Fruit fly (Drosophila melanogaster) whole organism, embryonic: ENCODE results near the gene CG32554.
A peak's percentile ranks its signal among the peaks of the same experiment; 100 is the strongest.

Experiments
- B-H2 ChIP-seq: fragments of 200-800 bp; sonication (Bioruptor generic); optimal IDR thresholded peaks from 2 replicates; lab custom pipeline; 2018; ENCODE audit warnings: missing biosample characterization, mild to moderate bottlenecking, missing genetic modification characterization
- CG11504 ChIP-seq: fragments of 200-800 bp; sonication (Bioruptor generic); optimal IDR thresholded peaks from 3 replicates; lab custom pipeline; 2019; ENCODE audit warnings: missing biosample characterization, mild to moderate bottlenecking, missing genetic modification characterization, moderate library complexity
- CG11695 ChIP-seq: fragments of 200-800 bp; sonication (Bioruptor generic); IDR thresholded peaks from 3 replicates; pipeline ENCODE4 v1.3.6; 2022; ENCODE audit warnings: missing biosample characterization, missing genetic modification characterization
- CG12219 ChIP-seq: fragments of 200-800 bp; sonication (Bioruptor generic); optimal IDR thresholded peaks from 3 replicates; lab custom pipeline; 2018; ENCODE audit warnings: missing biosample characterization, mild to moderate bottlenecking, missing genetic modification characterization
- CG12942 ChIP-seq: fragments of 200-800 bp; sonication (Bioruptor generic); optimal IDR thresholded peaks from 3 replicates; lab custom pipeline; 2016; ENCODE audit warnings: missing biosample characterization, missing genetic modification characterization
- CG14710 ChIP-seq: fragments of 200-800 bp; sonication (Bioruptor generic); optimal IDR thresholded peaks from 3 replicates; lab custom pipeline; 2019; ENCODE audit warnings: missing biosample characterization, mild to moderate bottlenecking, missing genetic modification characterization, moderate library complexity
- CG15073 ChIP-seq: fragments of 200-800 bp; sonication (Bioruptor generic); optimal IDR thresholded peaks from 2 replicates; lab custom pipeline; 2016; ENCODE audit warnings: missing biosample characterization, missing genetic modification characterization
- CG15696 ChIP-seq: fragments of 200-800 bp; sonication (Bioruptor generic); optimal IDR thresholded peaks from 2 replicates; lab custom pipeline; 2019; ENCODE audit warnings: missing biosample characterization, mild to moderate bottlenecking, missing genetic modification characterization, moderate library complexity
- CG1603 ChIP-seq: fragments of 200-800 bp; sonication (Bioruptor generic); optimal IDR thresholded peaks from 2 replicates; lab custom pipeline; 2019; ENCODE audit warnings: missing biosample characterization, mild to moderate bottlenecking, missing genetic modification characterization, moderate library complexity
- CG17328 ChIP-seq: fragments of 200-800 bp; sonication (Bioruptor generic); IDR thresholded peaks from 2 replicates; pipeline ENCODE4 v1.3.6; 2022; ENCODE audit warnings: missing biosample characterization, missing genetic modification characterization
- CG18262 ChIP-seq: fragments of 200-800 bp; optimal IDR thresholded peaks from 3 replicates; lab custom pipeline; 2019; ENCODE audit warnings: missing biosample characterization, mild to moderate bottlenecking, missing genetic modification characterization, moderate library complexity
- CG1832 ChIP-seq: fragments of 200-800 bp; sonication (Bioruptor generic); optimal IDR thresholded peaks from 2 replicates; lab custom pipeline; 2017; ENCODE audit warnings: missing biosample characterization, mild to moderate bottlenecking, missing genetic modification characterization, inconsistent platforms
- CG2678 ChIP-seq: fragments of 200-800 bp; sonication (Bioruptor generic); optimal IDR thresholded peaks from 3 replicates; lab custom pipeline; 2019; ENCODE audit warnings: missing biosample characterization, mild to moderate bottlenecking, missing genetic modification characterization, moderate library complexity
- CG33557 ChIP-seq: fragments of 200-800 bp; sonication (Bioruptor generic); optimal IDR thresholded peaks from 2 replicates; lab custom pipeline; 2019; ENCODE audit warnings: missing biosample characterization, mild to moderate bottlenecking, missing genetic modification characterization, moderate library complexity
- CG4360 ChIP-seq: fragments of 200-800 bp; sonication (Bioruptor generic); IDR thresholded peaks from 2 replicates; pipeline ENCODE4 v1.3.6; 2022; ENCODE audit warnings: missing biosample characterization, missing genetic modification characterization
- CG4854 ChIP-seq: fragments of 200-800 bp; sonication (Bioruptor generic); optimal IDR thresholded peaks from 2 replicates; lab custom pipeline; 2016; ENCODE audit warnings: missing biosample characterization, missing genetic modification characterization, inconsistent platforms
- CG7357 ChIP-seq: fragments of 200-800 bp; sonication (Bioruptor generic); IDR thresholded peaks from 3 replicates; pipeline ENCODE4 v1.3.6; 2022; ENCODE audit warnings: missing biosample characterization, missing genetic modification characterization
- CG9727 ChIP-seq: fragments of 200-800 bp; sonication (Bioruptor generic); optimal IDR thresholded peaks from 3 replicates; lab custom pipeline; 2017; ENCODE audit warnings: missing biosample characterization, mild to moderate bottlenecking, missing genetic modification characterization
- Dbx ChIP-seq: fragments of 200-800 bp; sonication (Bioruptor generic); IDR thresholded peaks from 3 replicates; pipeline ENCODE4 v1.3.6; 2022; ENCODE audit warnings: missing biosample characterization, missing genetic modification characterization
- Doc3 ChIP-seq: fragments of 200-800 bp; sonication (Bioruptor generic); IDR thresholded peaks from 3 replicates; pipeline ENCODE4 v1.3.6; 2022; ENCODE audit warnings: missing biosample characterization, missing genetic modification characterization; ENCODE audit not compliant: partially characterized antibody
- Ets65A ChIP-seq: fragments of 200-800 bp; sonication (Bioruptor generic); peaks from one replicate; lab custom pipeline; 2016; ENCODE audit warnings: missing biosample characterization, missing genetic modification characterization
- Hr51 ChIP-seq, 2 experiments: fragments of 200-800 bp; sonication (Bioruptor generic); optimal IDR thresholded peaks; 2 replicates in 1 of 2; 3 replicates in 1 of 2; lab custom pipeline; 2016 to 2018; ENCODE audit warnings: missing biosample characterization in 2 of 2, missing genetic modification characterization in 2 of 2, mild to moderate bottlenecking in 1 of 2, moderate library complexity in 1 of 2
- Taf1 ChIP-seq: fragments of 200-800 bp; sonication (Bioruptor generic); IDR thresholded peaks from 2 replicates; pipeline ENCODE4 v1.3.6; 2022; ENCODE audit warnings: missing biosample characterization, missing genetic modification characterization
- Xrp1 ChIP-seq: fragments of 200-800 bp; sonication (Bioruptor generic); IDR thresholded peaks from 2 replicates; pipeline ENCODE4 v1.3.6; 2022; ENCODE audit warnings: missing biosample characterization, missing genetic modification characterization
- ara ChIP-seq: fragments of 200-800 bp; sonication (Bioruptor generic); IDR thresholded peaks from 2 replicates; pipeline ENCODE4 v1.3.6; 2022; ENCODE audit warnings: missing biosample characterization, missing genetic modification characterization
- bsh ChIP-seq, 2 experiments: fragments of 200-800 bp; sonication (Bioruptor generic); optimal IDR thresholded peaks; 2 replicates each; lab custom pipeline; 2017 to 2018; ENCODE audit warnings: mild to moderate bottlenecking in 2 of 2, missing biosample characterization in 2 of 2, missing genetic modification characterization in 2 of 2, moderate library complexity in 1 of 2
- dmrt11E ChIP-seq: fragments of 200-800 bp; sonication (Bioruptor generic); optimal IDR thresholded peaks from 3 replicates; lab custom pipeline; 2018; ENCODE audit warnings: missing biosample characterization, mild to moderate bottlenecking, missing genetic modification characterization, moderate library complexity
- ems ChIP-seq: fragments of 200-800 bp; sonication (Bioruptor generic); optimal IDR thresholded peaks from 3 replicates; lab custom pipeline; 2016; ENCODE audit warnings: missing biosample characterization, missing genetic modification characterization
- grn ChIP-seq: fragments of 200-800 bp; sonication (Bioruptor generic); optimal IDR thresholded peaks from 3 replicates; lab custom pipeline; 2017; ENCODE audit warnings: missing biosample characterization, missing genetic modification characterization
- nom ChIP-seq: fragments of 200-800 bp; sonication (Bioruptor generic); optimal IDR thresholded peaks from 2 replicates; lab custom pipeline; 2017; ENCODE audit warnings: missing biosample characterization, missing genetic modification characterization, mild to moderate bottlenecking, moderate library complexity, missing genetic modification reagents
- rib ChIP-seq: fragments of 200-800 bp; sonication (Bioruptor generic); IDR thresholded peaks from 2 replicates; pipeline ENCODE4 v1.3.6; 2022; ENCODE audit warnings: missing biosample characterization, missing genetic modification characterization
- scrt ChIP-seq: fragments of 200-800 bp; sonication (Bioruptor generic); optimal IDR thresholded peaks from 2 replicates; lab custom pipeline; 2018; ENCODE audit warnings: missing biosample characterization, mild to moderate bottlenecking, missing genetic modification characterization, moderate library complexity
- sens ChIP-seq: fragments of 200-800 bp; sonication (Bioruptor generic); peaks from one replicate; lab custom pipeline; 2016; ENCODE audit warnings: missing biosample characterization, missing genetic modification characterization
- so ChIP-seq: fragments of 200-800 bp; sonication (Bioruptor generic); IDR thresholded peaks from 3 replicates; pipeline ENCODE4 v1.3.6; 2022; ENCODE audit warnings: missing biosample characterization, missing genetic modification characterization
- sob ChIP-seq: fragments of 200-800 bp; sonication (Bioruptor generic); IDR thresholded peaks from 2 replicates; pipeline ENCODE4 v1.3.6; 2022; ENCODE audit warnings: missing biosample characterization, missing genetic modification characterization
- stwl ChIP-seq: fragments of 200-800 bp; sonication (Bioruptor generic); optimal IDR thresholded peaks from 3 replicates; lab custom pipeline; 2018; ENCODE audit warnings: missing biosample characterization, mild to moderate bottlenecking, missing genetic modification characterization, moderate library complexity
- unc-4 ChIP-seq: fragments of 200-800 bp; sonication (Bioruptor generic); IDR thresholded peaks from 2 replicates; pipeline ENCODE4 v1.3.6; 2022; ENCODE audit warnings: missing biosample characterization, missing genetic modification characterization; ENCODE audit not compliant: partially characterized antibody

The CG32554 gene

DNA sequence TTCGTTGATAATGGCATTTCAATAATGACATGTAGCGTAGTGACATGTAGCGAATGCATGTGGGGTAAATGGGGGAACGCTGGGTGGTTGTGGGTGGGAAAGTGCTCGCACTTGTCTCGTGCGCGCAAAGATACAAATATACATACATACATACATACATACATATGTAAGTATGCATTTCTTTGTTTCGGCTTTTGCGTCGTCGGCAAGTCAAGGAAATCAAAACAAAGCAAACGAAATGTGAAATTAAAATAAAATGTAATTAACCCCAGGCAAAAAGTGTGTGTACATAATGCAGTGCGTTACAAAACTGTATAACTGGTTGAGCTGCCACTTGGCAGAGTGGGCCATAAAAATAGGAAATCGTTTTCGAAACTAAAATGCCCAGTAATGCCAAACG lies 23.2 kb upstream of the CG32554 start:
- TF ChIP-seq Hr51 (GFP tag; optimal IDR thresholded peaks at IDR 0.05; lab: Kevin White, UChicago) (no peak), CG11695 (0 out of 3 replicates have a peak, but pooled peaks have one; percentile 15), sens (GFP tag; lab: Kevin White, UChicago) (peak; percentile 52)

DNA sequence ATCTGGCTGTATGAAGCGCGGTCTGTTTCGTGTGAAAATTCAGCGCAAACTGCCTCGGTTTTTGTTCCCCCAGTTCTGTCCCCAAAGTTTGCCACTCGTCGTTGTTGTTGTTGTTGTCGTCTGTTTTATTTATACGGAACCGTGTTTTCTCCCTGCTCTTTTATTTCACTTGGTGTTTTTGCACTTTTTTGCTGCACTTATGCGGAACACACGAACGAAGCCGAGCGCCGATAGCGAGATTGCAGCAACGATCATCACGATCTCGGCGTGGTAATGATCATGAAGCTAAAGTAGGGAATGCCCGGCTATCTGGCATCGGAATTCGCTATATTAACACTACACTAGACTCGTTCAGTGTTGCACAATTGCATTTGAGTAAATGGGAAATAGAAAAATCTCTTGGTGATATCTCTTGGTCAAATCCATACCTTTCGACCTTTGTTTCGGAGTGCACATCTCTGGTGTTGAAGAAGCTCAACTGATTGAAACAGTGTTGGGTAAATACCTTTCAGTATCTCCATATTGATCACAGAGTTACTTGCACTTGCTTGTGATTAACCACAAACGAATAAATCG lies 22.6 kb upstream of the CG32554 start:
- TF ChIP-seq bsh (GFP tag; optimal IDR thresholded peaks at IDR 0.05; lab: Kevin White, UChicago) (peak in 1 of 2 experiments; percentile 24), scrt (no peak), nom (peak; percentile 42), unc-4 (GFP tag; lab: Robert Waterston, UW) (no peak), stwl (peak; percentile 48), CG4360 (GFP tag; lab: Robert Waterston, UW) (0 out of 2 replicates have a peak, but pooled peaks have one; percentile 16), so (GFP tag; lab: Robert Waterston, UW) (no peak), B-H2 (no peak), CG11504 (no peak), rib (no peak)

DNA sequence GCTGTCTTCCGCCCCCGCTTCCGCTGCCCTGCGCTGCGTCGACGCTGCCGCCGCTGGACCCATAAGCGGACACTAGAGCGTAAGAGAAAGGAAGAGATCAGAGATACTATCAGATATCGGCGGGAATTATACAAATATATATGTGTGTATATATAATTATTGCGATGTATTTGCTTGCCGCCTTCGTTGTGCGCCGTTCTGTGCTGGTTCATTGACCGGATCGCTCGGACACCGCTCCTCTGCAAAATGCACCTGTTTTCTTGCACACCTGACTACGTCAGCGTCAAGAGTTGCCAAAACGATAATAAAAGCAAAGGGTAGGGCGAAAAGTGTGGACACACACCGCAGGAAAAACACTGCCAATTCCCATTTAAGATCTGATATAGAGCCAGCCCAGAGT lies 20.8 kb upstream of the CG32554 start:
- TF ChIP-seq sens (GFP tag; lab: Kevin White, UChicago) (peak; percentile 35), Taf1 (no peak), CG18262 (no peak), sob (no peak), CG15073 (no peak)

DNA sequence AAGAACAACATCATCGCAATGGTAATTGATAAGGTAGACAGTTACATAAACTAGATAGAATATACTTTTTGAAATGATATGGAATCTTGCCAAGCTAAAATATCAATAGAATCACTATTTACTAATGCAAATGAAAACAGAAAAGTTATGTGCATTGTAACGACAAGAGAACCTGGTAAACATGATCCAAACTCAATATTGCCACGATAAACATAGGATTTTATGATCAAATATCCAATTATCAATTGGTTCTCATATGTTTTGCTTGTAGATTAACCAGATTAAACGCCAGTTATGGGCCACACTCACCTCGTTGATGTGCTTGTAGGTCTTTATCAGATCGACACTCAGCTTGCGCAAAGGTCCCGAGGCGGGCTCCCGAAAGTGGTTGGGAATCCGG lies 19.8 kb upstream of the CG32554 start:
- TF ChIP-seq CG17328 (GFP tag; lab: Robert Waterston, UW) = no peak
- TF ChIP-seq ems (GFP tag; lab: Kevin White, UChicago) = no peak
- TF ChIP-seq scrt = no peak
- TF ChIP-seq CG12219 = no peak
- no peak for TF ChIP-seq CG4854 (GFP tag; lab: Kevin White, UChicago)
- no peak for TF ChIP-seq Doc3 (GFP tag; lab: Robert Waterston, UW)
- TF ChIP-seq CG1603 (tag; lab: Kevin White, UChicago) = peak; percentile 8
- TF ChIP-seq sens (GFP tag; lab: Kevin White, UChicago) = peak; percentile 80
- TF ChIP-seq CG9727 = peak; percentile 35
- TF ChIP-seq ara (GFP tag; lab: Robert Waterston, UW) = no peak
- peak; percentile 36 for TF ChIP-seq CG33557 (GFP tag; lab: Kevin White, UChicago)
- TF ChIP-seq Xrp1 (GFP tag; lab: Robert Waterston, UW) = 0 out of 2 replicates have a peak, but pooled peaks have one; percentile 12
- no peak for TF ChIP-seq CG2678 (tag; lab: Kevin White, UChicago)
- TF ChIP-seq Ets65A (GFP tag; lab: Kevin White, UChicago) = peak; percentile 56
- peak; percentile 38 for TF ChIP-seq dmrt11E
- TF ChIP-seq CG14710 (tag; lab: Kevin White, UChicago) = peak; percentile 11
- TF ChIP-seq Dbx = no peak
- peak; percentile 40 for TF ChIP-seq grn (GFP tag; lab: Kevin White, UChicago)
- TF ChIP-seq CG15696 (tag; lab: Kevin White, UChicago) = peak; percentile 77
- no peak for TF ChIP-seq CG1832 (GFP tag; lab: Kevin White, UChicago)
- TF ChIP-seq CG12942 (GFP tag; lab: Kevin White, UChicago) = no peak
- TF ChIP-seq CG7357 = no peak
- TF ChIP-seq, all 482 proteins: peak for 10
